Fruit fly (Drosophila melanogaster): ENCODE measurements around the gene Cpr64Ac.

Gene Cpr64Ac

DNA sequence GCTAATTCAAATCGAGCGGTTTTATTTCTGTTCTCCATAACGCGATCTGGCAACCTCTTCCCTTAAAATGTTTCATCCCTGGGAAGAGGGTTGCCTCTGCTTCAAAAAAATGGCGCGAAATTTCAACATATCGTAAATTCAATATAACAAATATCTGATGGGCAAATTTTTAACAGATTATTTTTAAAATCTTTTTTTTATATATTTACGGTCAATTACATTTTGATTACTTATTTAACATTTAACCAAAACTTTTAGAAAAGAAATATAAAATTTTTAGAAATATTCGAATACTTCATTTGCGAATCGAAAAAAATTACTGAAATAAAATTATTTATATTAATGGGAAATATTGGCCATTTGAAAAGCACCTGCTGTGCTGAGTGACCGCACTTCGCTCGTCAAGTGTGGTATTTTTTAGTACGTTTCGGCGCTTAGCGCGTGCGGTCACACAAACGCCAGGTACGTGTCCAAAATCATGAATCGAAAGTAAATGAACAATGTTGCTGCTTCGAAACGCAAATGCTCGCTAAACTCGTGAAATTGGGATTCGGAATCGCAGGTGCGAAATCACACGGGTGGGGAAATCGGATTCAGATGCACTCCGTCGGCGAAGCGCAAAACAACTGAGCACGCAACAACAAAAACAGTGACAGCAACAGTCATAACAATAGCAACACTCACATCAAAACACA lies 42.6 kb downstream of the Cpr64Ac start, which contains the start of gene Ero1L (continued):
- TF ChIP-seq acj6 (GFP tag; optimal IDR thresholded peaks at IDR 0.05) = no peak
- TF ChIP-seq achi (GFP tag; optimal IDR thresholded peaks at IDR 0.05) = no peak
- no peak for TF ChIP-seq CG11762 (GFP tag; optimal IDR thresholded peaks at IDR 0.05; ENCODE audit: insufficient read depth)
- peak; percentile 25 for TF ChIP-seq vri (GFP tag; optimal IDR thresholded peaks at IDR 0.05)
- TF ChIP-seq Eip78C (GFP tag) = peak; percentile 49
- TF ChIP-seq Blimp-1 (GFP tag; optimal IDR thresholded peaks at IDR 0.05) = peak; percentile 37
- TF ChIP-seq CG11902 (GFP tag; optimal IDR thresholded peaks at IDR 0.05) = no peak
- no peak for TF ChIP-seq CG1621 (tag; optimal IDR thresholded peaks at IDR 0.05)
- no peak for TF ChIP-seq Lpt (GFP tag; optimal IDR thresholded peaks at IDR 0.05)
- no peak for TF ChIP-seq CG3919 (GFP tag; optimal IDR thresholded peaks at IDR 0.05)
- no peak for TF ChIP-seq OdsH (GFP tag; optimal IDR thresholded peaks at IDR 0.05)
- peak; percentile 80 for TF ChIP-seq svp (GFP tag)
- TF ChIP-seq CG10669 (GFP tag; optimal IDR thresholded peaks at IDR 0.05) = no peak
- no peak for TF ChIP-seq fkh (GFP tag; optimal IDR thresholded peaks at IDR 0.05)
- TF ChIP-seq CG3032 (tag; optimal IDR thresholded peaks at IDR 0.05) = peak; percentile 47
- TF ChIP-seq CG11294 (GFP tag; IDR thresholded peaks at IDR 0.05) = no peak
- no peak for TF ChIP-seq dac (GFP tag; optimal IDR thresholded peaks at IDR 0.05)
- TF ChIP-seq CG4318 (GFP tag; optimal IDR thresholded peaks at IDR 0.05) = no peak
- TF ChIP-seq lz (GFP tag; optimal IDR thresholded peaks at IDR 0.05) = no peak
- no peak for TF ChIP-seq CG10631 (GFP tag; optimal IDR thresholded peaks at IDR 0.05)

DNA sequence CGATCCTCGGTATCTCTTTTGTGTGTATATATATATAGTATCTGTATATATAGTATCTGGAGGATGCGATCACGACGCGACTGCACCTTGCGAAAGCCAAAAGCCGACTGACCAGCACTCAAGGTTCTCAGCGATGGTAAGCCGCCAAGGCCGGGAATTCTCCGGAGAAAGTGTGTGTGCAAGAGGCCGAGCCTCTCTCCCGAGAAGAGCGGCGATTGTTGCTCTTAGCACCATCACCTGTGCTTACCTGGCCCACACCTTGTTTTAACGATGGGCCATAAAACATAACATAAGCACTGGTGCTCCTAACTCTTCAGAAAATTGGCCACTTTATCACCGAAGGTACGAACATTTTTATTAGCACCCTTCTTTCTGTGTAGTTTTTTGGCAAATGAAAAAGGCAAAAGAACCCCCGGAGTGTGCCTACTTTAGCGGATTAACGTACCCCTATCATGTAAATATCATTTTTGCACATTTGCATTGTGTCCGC lies 45.3 kb downstream of the Cpr64Ac start, which contains the start of gene mas:
Gene mas, minus strand, starts transcription at position 112 of the 490 bp plus-strand sequence.
- TF ChIP-seq Eip78C (GFP tag) (peak; percentile 5), CG7368 (GFP tag; optimal IDR thresholded peaks at IDR 0.05) (no peak), Sox102F (GFP tag; optimal IDR thresholded peaks at IDR 0.05) (peak; percentile 44), ss (GFP tag; optimal IDR thresholded peaks at IDR 0.05) (no peak), CG1621 (tag; optimal IDR thresholded peaks at IDR 0.05) (peak; percentile 10), Met (GFP tag; optimal IDR thresholded peaks at IDR 0.05) (peak; percentile 15), Hr39 (GFP tag; optimal IDR thresholded peaks at IDR 0.05) (no peak), vri (GFP tag; optimal IDR thresholded peaks at IDR 0.05) (peak; percentile 31), dac (GFP tag; optimal IDR thresholded peaks at IDR 0.05) (no peak), esn (GFP tag; optimal IDR thresholded peaks at IDR 0.05) (no peak), acj6 (GFP tag; optimal IDR thresholded peaks at IDR 0.05) (no peak), CG10631 (GFP tag; optimal IDR thresholded peaks at IDR 0.05) (peak; percentile 14), CG11762 (GFP tag; optimal IDR thresholded peaks at IDR 0.05; ENCODE audit: insufficient read depth) (no peak), CG6854 (GFP tag; optimal IDR thresholded peaks at IDR 0.05) (peak; percentile 59), Blimp-1 (GFP tag; optimal IDR thresholded peaks at IDR 0.05) (peak; percentile 13), CG10669 (GFP tag; optimal IDR thresholded peaks at IDR 0.05) (no peak), fkh (GFP tag; optimal IDR thresholded peaks at IDR 0.05) (no peak), spab (GFP tag; optimal IDR thresholded peaks at IDR 0.05) (no peak), CG8119 (GFP tag; IDR thresholded peaks at IDR 0.05) (no peak), CG6163 (GFP tag; IDR thresholded peaks at IDR 0.05) (no peak)
